Worm (Caenorhabditis elegans): ENCODE measurements around the gene rbm-25.

ce11 chrV:12466653-12467052 is 31.4 kb upstream of the rbm-25 start:
- TF ChIP-seq snpc-4 (tag; optimal IDR thresholded peaks at IDR 0.05) (no peak), fos-1 (tag; optimal IDR thresholded peaks at IDR 0.05) (no peak), ama-1 (optimal IDR thresholded peaks at IDR 0.05) (no peak), Y105C5A.15 (GFP tag; IDR thresholded peaks at IDR 0.05) (no peak), Y48G9A.11 (GFP tag; IDR thresholded peaks at IDR 0.05) (no peak)
